Fruit fly (Drosophila melanogaster) whole organism, embryonic: ENCODE results near the gene CG15865.

Experiments
- Antp ChIP-seq: fragments of 200-800 bp; sonication (Bioruptor generic); optimal IDR thresholded peaks from 3 replicates; lab custom pipeline; 2016; ENCODE audit warnings: missing biosample characterization, missing genetic modification characterization
- CG12155 ChIP-seq: fragments of 200-800 bp; sonication (Bioruptor generic); optimal IDR thresholded peaks from 3 replicates; lab custom pipeline; 2016; ENCODE audit warnings: missing biosample characterization, missing genetic modification characterization
- CG12236 ChIP-seq: fragments of 200-800 bp; sonication (Bioruptor generic); optimal IDR thresholded peaks from 2 replicates; lab custom pipeline; 2016; ENCODE audit warnings: missing biosample characterization, missing genetic modification characterization
- CG12769 ChIP-seq: fragments of 200-800 bp; sonication (Bioruptor generic); optimal IDR thresholded peaks from 2 replicates; lab custom pipeline; 2019; ENCODE audit warnings: missing biosample characterization, mild to moderate bottlenecking, missing genetic modification characterization, moderate library complexity
- CG12942 ChIP-seq: fragments of 200-800 bp; sonication (Bioruptor generic); optimal IDR thresholded peaks from 3 replicates; lab custom pipeline; 2016; ENCODE audit warnings: missing biosample characterization, missing genetic modification characterization
- CG18764 ChIP-seq: fragments of 200-800 bp; sonication (Bioruptor generic); optimal IDR thresholded peaks from 3 replicates; lab custom pipeline; 2016; ENCODE audit warnings: missing biosample characterization, missing genetic modification characterization
- CG31224 ChIP-seq: fragments of 200-800 bp; sonication (Bioruptor generic); IDR thresholded peaks from 2 replicates; pipeline ENCODE4 v1.3.6; 2022; ENCODE audit warnings: missing biosample characterization, missing genetic modification characterization
- CG32772 ChIP-seq: fragments of 200-800 bp; sonication (Bioruptor generic); IDR thresholded peaks from 2 replicates; pipeline ENCODE4 v1.3.6; 2022; ENCODE audit warnings: missing biosample characterization, missing genetic modification characterization
- CG7745 ChIP-seq: fragments of 200-800 bp; sonication (Bioruptor generic); optimal IDR thresholded peaks from 2 replicates; lab custom pipeline; 2018; ENCODE audit warnings: missing biosample characterization, mild to moderate bottlenecking, missing genetic modification characterization, moderate library complexity
- CG7963 ChIP-seq: fragments of 200-800 bp; sonication (Bioruptor generic); IDR thresholded peaks from 3 replicates; pipeline ENCODE4 v1.3.6; 2022; ENCODE audit warnings: missing biosample characterization, missing genetic modification characterization; ENCODE audit not compliant: partially characterized antibody
- CG9932 ChIP-seq: fragments of 200-800 bp; sonication (Bioruptor generic); IDR thresholded peaks from 2 replicates; pipeline ENCODE4 v1.3.6; 2022; ENCODE audit warnings: missing biosample characterization, missing genetic modification characterization
- CHES-1-like ChIP-seq: fragments of 200-800 bp; sonication (Bioruptor generic); optimal IDR thresholded peaks from 2 replicates; lab custom pipeline; 2016; ENCODE audit warnings: missing biosample characterization, missing genetic modification characterization
- CoRest ChIP-seq: fragments of 200-800 bp; sonication (Bioruptor generic); optimal IDR thresholded peaks from 3 replicates; lab custom pipeline; 2018; ENCODE audit warnings: missing biosample characterization, mild to moderate bottlenecking, missing genetic modification characterization, moderate library complexity
- D ChIP-seq, 2 experiments: fragments of 200-800 bp in 1 of 2; fragments of >200 bp in 1 of 2; sonication (Bioruptor generic) in 1 of 2; optimal IDR thresholded peaks; 2 replicates in 1 of 2; 3 replicates in 1 of 2; lab custom pipeline; 2017; ENCODE audit warnings: mild to moderate bottlenecking in 1 of 2, missing biosample characterization in 1 of 2, missing genetic modification characterization in 1 of 2, missing genetic modification reagents in 1 of 2
- Doc3 ChIP-seq: fragments of 200-800 bp; sonication (Bioruptor generic); IDR thresholded peaks from 3 replicates; pipeline ENCODE4 v1.3.6; 2022; ENCODE audit warnings: missing biosample characterization, missing genetic modification characterization; ENCODE audit not compliant: partially characterized antibody
- Dp ChIP-seq: fragments of 200-800 bp; sonication (Bioruptor generic); optimal IDR thresholded peaks from 2 replicates; lab custom pipeline; 2018; ENCODE audit warnings: missing biosample characterization, mild to moderate bottlenecking, missing genetic modification characterization, moderate library complexity
- Ets65A ChIP-seq: fragments of 200-800 bp; sonication (Bioruptor generic); peaks from one replicate; lab custom pipeline; 2016; ENCODE audit warnings: missing biosample characterization, missing genetic modification characterization
- HmgZ ChIP-seq: fragments of 200-800 bp; sonication (Bioruptor generic); optimal IDR thresholded peaks from 2 replicates; lab custom pipeline; 2018; ENCODE audit warnings: missing biosample characterization, mild to moderate bottlenecking, missing genetic modification characterization
- Lpt ChIP-seq: fragments of >200 bp; optimal IDR thresholded peaks from 2 replicates; lab custom pipeline; 2018; ENCODE audit warnings: missing biosample characterization, missing genetic modification characterization
- MBD-R2 ChIP-seq: fragments of 200-800 bp; sonication (Bioruptor generic); IDR thresholded peaks from 2 replicates; pipeline ENCODE4 v1.3.6; 2022; ENCODE audit warnings: missing biosample characterization, missing genetic modification characterization
- Mad ChIP-seq: fragments of 200-800 bp; sonication (Bioruptor generic); optimal IDR thresholded peaks from 2 replicates; lab custom pipeline; 2016; ENCODE audit warnings: missing biosample characterization, missing genetic modification characterization
- Myb ChIP-seq: fragments of 200-800 bp; sonication (Bioruptor generic); optimal IDR thresholded peaks from 2 replicates; lab custom pipeline; 2016; ENCODE audit warnings: missing biosample characterization, missing genetic modification characterization
- NC2α ChIP-seq: fragments of 200-800 bp; sonication (Bioruptor generic); optimal IDR thresholded peaks from 2 replicates; lab custom pipeline; 2016; ENCODE audit warnings: missing biosample characterization, missing genetic modification characterization
- Nf-YA ChIP-seq: fragments of 200-800 bp; sonication (Bioruptor generic); IDR thresholded peaks from 2 replicates; pipeline ENCODE4 v1.3.6; 2022; ENCODE audit warnings: missing biosample characterization, missing genetic modification characterization
- Ptx1 ChIP-seq: fragments of 200-800 bp; sonication (Bioruptor generic); IDR thresholded peaks from 2 replicates; pipeline ENCODE4 v1.3.6; 2022; ENCODE audit warnings: missing biosample characterization, missing genetic modification characterization
- Side ChIP-seq: fragments of 200-800 bp; sonication (Bioruptor generic); optimal IDR thresholded peaks from 2 replicates; lab custom pipeline; 2016; ENCODE audit warnings: missing biosample characterization, missing genetic modification characterization
- bbx ChIP-seq: fragments of 200-800 bp; sonication (Bioruptor generic); IDR thresholded peaks from 2 replicates; pipeline ENCODE4 v1.3.6; 2022; ENCODE audit warnings: missing biosample characterization, missing genetic modification characterization; ENCODE audit not compliant: partially characterized antibody
- bsh ChIP-seq, 2 experiments: fragments of 200-800 bp; sonication (Bioruptor generic); optimal IDR thresholded peaks; 2 replicates each; lab custom pipeline; 2017 to 2018; ENCODE audit warnings: mild to moderate bottlenecking in 2 of 2, missing biosample characterization in 2 of 2, missing genetic modification characterization in 2 of 2, moderate library complexity in 1 of 2
- ci ChIP-seq: fragments of 200-800 bp; sonication (Bioruptor generic); IDR thresholded peaks from 3 replicates; pipeline ENCODE4 v1.3.6; 2022; ENCODE audit warnings: missing biosample characterization, missing genetic modification characterization
- da ChIP-seq: fragments of 200-800 bp; sonication (Bioruptor generic); optimal IDR thresholded peaks from 2 replicates; lab custom pipeline; 2016; ENCODE audit warnings: missing biosample characterization, missing genetic modification characterization
- dm ChIP-seq: fragments of 200-800 bp; sonication (Bioruptor generic); optimal IDR thresholded peaks from 3 replicates; lab custom pipeline; 2016; ENCODE audit warnings: missing biosample characterization, missing genetic modification characterization
- dmrt99B ChIP-seq: fragments of 200-800 bp; sonication (Bioruptor generic); optimal IDR thresholded peaks from 2 replicates; lab custom pipeline; 2018; ENCODE audit warnings: missing biosample characterization, mild to moderate bottlenecking, missing genetic modification characterization, moderate library complexity
- en ChIP-seq: fragments of 200-800 bp; sonication (Bioruptor generic); optimal IDR thresholded peaks from 2 replicates; lab custom pipeline; 2016; ENCODE audit warnings: missing biosample characterization, missing genetic modification characterization
- esg ChIP-seq: fragments of 200-800 bp; sonication (Bioruptor generic); conservative IDR thresholded peaks from 2 replicates; pipeline ENCODE4 v1.3.6; 2022; ENCODE audit warnings: missing biosample characterization, missing genetic modification characterization
- grau ChIP-seq: fragments of 200-800 bp; optimal IDR thresholded peaks from 3 replicates; lab custom pipeline; 2019; ENCODE audit warnings: missing biosample characterization, mild to moderate bottlenecking, missing genetic modification characterization, moderate library complexity
- gro ChIP-seq: fragments of 200-800 bp; sonication (Bioruptor generic); optimal IDR thresholded peaks from 2 replicates; lab custom pipeline; 2016; ENCODE audit warnings: missing biosample characterization, missing genetic modification characterization
- gsb-n ChIP-seq: fragments of 200-800 bp; sonication (Bioruptor generic); optimal IDR thresholded peaks from 3 replicates; lab custom pipeline; 2018; ENCODE audit warnings: missing biosample characterization, mild to moderate bottlenecking, missing genetic modification characterization
- hb ChIP-seq: fragments of 200-800 bp; sonication (Bioruptor generic); IDR thresholded peaks from 3 replicates; pipeline ENCODE4 v1.3.6; 2022; ENCODE audit warnings: missing biosample characterization, missing genetic modification characterization; ENCODE audit not compliant: partially characterized antibody
- kah ChIP-seq: fragments of 200-800 bp; sonication (Bioruptor generic); optimal IDR thresholded peaks from 2 replicates; lab custom pipeline; 2018; ENCODE audit warnings: missing biosample characterization, mild to moderate bottlenecking, missing genetic modification characterization
- pros ChIP-seq: fragments of 200-800 bp; sonication (Bioruptor generic); optimal IDR thresholded peaks from 3 replicates; lab custom pipeline; 2019; ENCODE audit warnings: missing biosample characterization, mild to moderate bottlenecking, missing genetic modification characterization, moderate library complexity
- ro ChIP-seq: fragments of 200-800 bp; sonication (Bioruptor generic); IDR thresholded peaks from 2 replicates; pipeline ENCODE4 v1.3.6; 2022; ENCODE audit warnings: missing biosample characterization, missing genetic modification characterization
- sd ChIP-seq: fragments of 200-800 bp; sonication (Bioruptor generic); optimal IDR thresholded peaks from 3 replicates; lab custom pipeline; 2018; ENCODE audit warnings: missing biosample characterization, mild to moderate bottlenecking, missing genetic modification characterization, moderate library complexity
- sim ChIP-seq: fragments of 200-800 bp; sonication (Bioruptor generic); IDR thresholded peaks from 2 replicates; pipeline ENCODE4 v1.3.6; 2022; ENCODE audit warnings: missing biosample characterization, missing genetic modification characterization
- sisA ChIP-seq: fragments of 200-800 bp; sonication (Bioruptor generic); IDR thresholded peaks from 2 replicates; pipeline ENCODE4 v1.3.6; 2022; ENCODE audit warnings: missing biosample characterization, missing genetic modification characterization
- sna ChIP-seq: fragments of 200-800 bp; sonication (Bioruptor generic); IDR thresholded peaks from 2 replicates; pipeline ENCODE4 v1.3.6; 2022; ENCODE audit warnings: missing biosample characterization, missing genetic modification characterization; ENCODE audit not compliant: partially characterized antibody
- tio ChIP-seq: fragments of 200-800 bp; sonication (Bioruptor generic); optimal IDR thresholded peaks from 2 replicates; lab custom pipeline; 2017; ENCODE audit warnings: missing biosample characterization, missing genetic modification characterization, inconsistent platforms
- trem ChIP-seq: fragments of 200-800 bp; optimal IDR thresholded peaks from 3 replicates; lab custom pipeline; 2019; ENCODE audit warnings: missing biosample characterization, mild to moderate bottlenecking, missing genetic modification characterization, moderate library complexity
- tx ChIP-seq: fragments of 200-800 bp; sonication (Bioruptor generic); optimal IDR thresholded peaks from 2 replicates; lab custom pipeline; 2016; ENCODE audit warnings: missing biosample characterization, missing genetic modification characterization
- yki ChIP-seq: fragments of >200 bp; optimal IDR thresholded peaks from 3 replicates; lab custom pipeline; 2018
- zen2 ChIP-seq: fragments of 200-800 bp; sonication (Bioruptor generic); IDR thresholded peaks from 3 replicates; pipeline ENCODE4 v1.3.6; 2022; ENCODE audit warnings: missing biosample characterization, missing genetic modification characterization; ENCODE audit not compliant: partially characterized antibody
- zfh2 ChIP-seq: fragments of 200-800 bp; sonication (Bioruptor generic); optimal IDR thresholded peaks from 2 replicates; lab custom pipeline; 2016; ENCODE audit warnings: missing biosample characterization, missing genetic modification characterization

CG15865 gene

DNA sequence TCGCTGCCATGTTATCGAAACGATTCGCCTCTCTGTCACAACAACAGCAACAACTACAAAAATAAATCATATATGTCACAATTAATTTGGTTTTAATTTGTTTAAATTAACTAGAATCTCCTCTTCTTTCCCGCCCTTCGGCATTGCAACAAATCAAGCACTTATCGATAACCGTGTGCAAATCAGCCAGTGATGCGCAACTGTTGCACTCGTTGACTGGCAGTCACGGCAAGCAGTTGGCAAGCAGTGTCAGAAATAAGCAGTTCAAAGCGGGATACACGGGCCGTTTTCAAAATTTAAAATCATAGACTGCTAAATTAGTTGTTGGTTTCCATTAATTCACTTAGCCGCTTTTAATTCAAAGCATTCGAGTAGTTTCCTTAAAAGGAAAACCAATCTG, 19.5 kb upstream of the CG15865 start, which contains the start of gene Axs (continued):
- TF ChIP-seq CG7745 (tag; lab: Kevin White, UChicago) (no peak), NC2α (GFP tag; lab: Kevin White, UChicago) (no peak), sim (GFP tag; lab: Robert Waterston, UW) (no peak), da (GFP tag; lab: Kevin White, UChicago) (no peak), gsb-n (peak; percentile 23), tx (GFP tag; lab: Kevin White, UChicago) (peak; percentile 30), dmrt99B (no peak), Lpt (GFP tag; lab: Kevin White, UChicago) (no peak), HmgZ (tag; lab: Kevin White, UChicago) (peak; percentile 51), MBD-R2 (peak; percentile 23; the same call in 1 of the 2 replicates), en (GFP tag; lab: Kevin White, UChicago) (no peak), CG31224 (GFP tag; lab: Robert Waterston, UW) (no peak), Ets65A (peak; percentile 92), Doc3 (GFP tag; lab: Robert Waterston, UW) (peak; percentile 44; the same call in 1 of the 3 replicates), CHES-1-like (GFP tag; lab: Kevin White, UChicago) (peak; percentile 53), CG9932 (peak; percentile 58), kah (no peak), grau (tag; lab: Kevin White, UChicago) (peak; percentile 38), yki (lab: Kevin White, UChicago) (no peak), CG12769 (peak; percentile 16), bbx (GFP tag; lab: Robert Waterston, UW) (peak; percentile 79), CG12236 (no peak), dm (GFP tag; lab: Kevin White, UChicago) (peak; percentile 40), sisA (GFP tag; lab: Robert Waterston, UW) (no peak), ci (GFP tag; lab: Robert Waterston, UW) (peak; percentile 21; the same call in 1 of the 3 replicates), Myb (GFP tag; lab: Kevin White, UChicago) (peak; percentile 84), sd (tag; lab: Kevin White, UChicago) (peak; percentile 18), pros (GFP tag; lab: Kevin White, UChicago) (no peak), CG7963 (GFP tag; lab: Robert Waterston, UW) (peak; percentile 60; the same call in 1 of the 3 replicates), CG18764 (GFP tag; lab: Kevin White, UChicago) (no peak), zen2 (GFP tag; lab: Robert Waterston, UW) (peak; percentile 66; the same call in 2 of the 3 replicates), gro (GFP tag; lab: Kevin White, UChicago) (peak; percentile 51), CoRest (tag; lab: Kevin White, UChicago) (peak; percentile 51), bsh (GFP tag; optimal IDR thresholded peaks at IDR 0.05; lab: Kevin White, UChicago) (no peak), Ptx1 (GFP tag; lab: Robert Waterston, UW) (no peak), zfh2 (GFP tag; lab: Kevin White, UChicago) (peak; percentile 30), sna (peak; percentile 55), Antp (GFP tag; lab: Kevin White, UChicago) (peak; percentile 45), CG12155 (GFP tag; lab: Kevin White, UChicago) (peak; percentile 99), Side (GFP tag; lab: Kevin White, UChicago) (no peak), hb (GFP tag; lab: Robert Waterston, UW) (peak; percentile 69), Mad (peak; percentile 27), Nf-YA (GFP tag; lab: Robert Waterston, UW) (no peak), ro (no peak), CG32772 (GFP tag; lab: Robert Waterston, UW) (no peak), esg (GFP tag; lab: Robert Waterston, UW) (no peak), Dp (GFP tag; lab: Kevin White, UChicago) (peak; percentile 98), trem (tag; lab: Kevin White, UChicago) (peak; percentile 61), tio (GFP tag; lab: Kevin White, UChicago) (no peak), D (optimal IDR thresholded peaks at IDR 0.05; lab: Kevin White, UChicago) (no peak), D (GFP tag; optimal IDR thresholded peaks at IDR 0.05; lab: Kevin White, UChicago) (no peak), CG12942 (GFP tag; lab: Kevin White, UChicago) (no peak)
